Fruit fly (Drosophila melanogaster) Kc167 (cell line): Measurements from ENCODE around the gene CG17192.

Experiments used
- h ChIP-seq: fragments of >200 bp; optimal IDR thresholded peaks from 3 replicates; lab custom pipeline; 2018; ENCODE audit warnings: missing external identifiers
- insv ChIP-seq: fragments of >200 bp; optimal IDR thresholded peaks from 3 replicates; lab custom pipeline; 2018; ENCODE audit warnings: missing external identifiers
- psq ChIP-seq: fragments of >200 bp; optimal IDR thresholded peaks from 2 replicates; lab custom pipeline; 2017; ENCODE audit warnings: missing external identifiers
- ttk ChIP-seq: sonication (Bioruptor generic); optimal IDR thresholded peaks from 2 replicates; lab custom pipeline; 2017; ENCODE audit warnings: missing external identifiers

DNA sequence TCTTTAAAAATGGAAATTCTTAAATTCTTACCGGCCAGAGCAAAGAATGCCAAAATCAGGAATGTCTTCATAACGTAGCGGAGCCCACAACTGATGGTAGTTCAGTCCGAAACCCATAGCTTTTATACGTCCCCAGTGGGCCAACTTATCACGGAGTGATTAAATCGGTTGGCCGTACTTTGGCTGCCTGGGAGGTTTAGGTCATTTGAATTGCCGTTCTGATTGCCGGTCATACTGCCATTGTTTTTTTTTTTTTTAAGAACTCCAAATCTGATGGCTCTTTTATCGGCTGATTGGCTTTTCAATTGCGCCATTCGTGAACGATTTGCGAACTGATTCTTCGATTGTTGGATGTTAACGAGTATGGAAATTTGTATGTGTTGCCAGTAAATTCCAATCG is 5.0 kb upstream of the CG17192 start, which contains the start of gene CG6277:
- no peak for TF ChIP-seq psq (lab: Kevin White, UChicago)
- no peak for TF ChIP-seq ttk
- TF ChIP-seq h, result no peak
- no peak for TF ChIP-seq insv (lab: Kevin White, UChicago)
